Worm (Caenorhabditis elegans): Measurements from ENCODE around the gene hach-1.
A peak's percentile ranks its signal among the peaks of the same experiment; 100 is the strongest.

The hach-1 gene

ce11 chrIII:5601999-5602398 lies 46.7 kb downstream of the hach-1 start (continued):
- peak; percentile 98 for TF ChIP-seq hlh-6 (tag; optimal IDR thresholded peaks at IDR 0.05)
- peak; percentile 91 for TF ChIP-seq ttx-3 (tag; optimal IDR thresholded peaks at IDR 0.05)
- peak; percentile 91 for TF ChIP-seq fkh-6 (tag; optimal IDR thresholded peaks at IDR 0.05)
- TF ChIP-seq unc-3 (GFP tag; conservative IDR thresholded peaks at IDR 0.05): peak; percentile 80
- peak; percentile 71 for TF ChIP-seq unc-3 (tag; optimal IDR thresholded peaks at IDR 0.05)
- TF ChIP-seq dmd-4 (tag; optimal IDR thresholded peaks at IDR 0.05; ENCODE audit: borderline replicate concordance): peak; percentile 83
- peak; percentile 89 for TF ChIP-seq hlh-13 (GFP tag; optimal IDR thresholded peaks at IDR 0.05)
- peak; percentile 95 for TF ChIP-seq nhr-232 (tag; optimal IDR thresholded peaks at IDR 0.05)
- peak; percentile 61 for TF ChIP-seq hlh-30 (tag; optimal IDR thresholded peaks at IDR 0.05; ENCODE audit: insufficient read depth)
- no peak for TF ChIP-seq fkh-10 (GFP tag; optimal IDR thresholded peaks at IDR 0.05)
- no peak for TF ChIP-seq unc-42 (tag; optimal IDR thresholded peaks at IDR 0.05)
- peak; percentile 19 for TF ChIP-seq pros-1 (tag; optimal IDR thresholded peaks at IDR 0.05)
- TF ChIP-seq sox-4 (tag; optimal IDR thresholded peaks at IDR 0.05): peak; percentile 91
- TF ChIP-seq madf-2 (tag; optimal IDR thresholded peaks at IDR 0.05): peak; percentile 86
- TF ChIP-seq ceh-18 (tag; optimal IDR thresholded peaks at IDR 0.05): peak; percentile 90
- peak; percentile 71 for TF ChIP-seq hlh-8 (tag; optimal IDR thresholded peaks at IDR 0.05)
- TF ChIP-seq sox-2 (GFP tag; IDR thresholded peaks at IDR 0.05): peak; percentile 88
- TF ChIP-seq elt-2 (tag; optimal IDR thresholded peaks at IDR 0.05): peak; percentile 95
- TF ChIP-seq Y22D7AL.16 (tag; optimal IDR thresholded peaks at IDR 0.05): peak; percentile 87
- TF ChIP-seq syd-9 (tag; optimal IDR thresholded peaks at IDR 0.05): peak; percentile 82

ce11 chrIII:5603439-5603986 lies 48.3 kb downstream of the hach-1 start, which contains the start of gene madf-11:
Gene madf-11, minus strand, starts transcription at chrIII:5603489.
- TF ChIP-seq elt-2 (tag; optimal IDR thresholded peaks at IDR 0.05) (peak; percentile 36), pha-2 (tag; optimal IDR thresholded peaks at IDR 0.05) (peak; percentile 21), nhr-11 (tag; optimal IDR thresholded peaks at IDR 0.05) (no peak), F13H6.1 (tag; optimal IDR thresholded peaks at IDR 0.05) (peak; percentile 18), pax-1 (tag; optimal IDR thresholded peaks at IDR 0.05) (peak; percentile 3), zip-5 (tag; optimal IDR thresholded peaks at IDR 0.05) (peak; percentile 27), mec-3 (tag; optimal IDR thresholded peaks at IDR 0.05; ENCODE audit: borderline replicate concordance) (peak; percentile 82), tbx-7 (tag; optimal IDR thresholded peaks at IDR 0.05) (peak; percentile 70), unc-86 (tag; optimal IDR thresholded peaks at IDR 0.05) (no peak), syd-9 (tag; optimal IDR thresholded peaks at IDR 0.05) (peak; percentile 34), fax-1 (tag; optimal IDR thresholded peaks at IDR 0.05) (peak; percentile 37), sdc-2 (tag; optimal IDR thresholded peaks at IDR 0.05) (peak; percentile 17), ref-2 (tag; optimal IDR thresholded peaks at IDR 0.05) (peak; percentile 65), unc-42 (tag; optimal IDR thresholded peaks at IDR 0.05) (peak; percentile 67), ceh-34 (tag; optimal IDR thresholded peaks at IDR 0.05) (peak; percentile 26), ceh-31 (tag; optimal IDR thresholded peaks at IDR 0.05) (peak; percentile 94), ceh-19 (GFP tag; optimal IDR thresholded peaks at IDR 0.05) (peak; percentile 29), ceh-48 (tag; optimal IDR thresholded peaks at IDR 0.05) (peak; percentile 64), ceh-18 (tag; optimal IDR thresholded peaks at IDR 0.05) (peak; percentile 26), ceh-6 (GFP tag; optimal IDR thresholded peaks at IDR 0.05) (no peak), C08G9.2 (tag; optimal IDR thresholded peaks at IDR 0.05) (peak; percentile 88), fkh-6 (tag; optimal IDR thresholded peaks at IDR 0.05) (peak; percentile 21), ceh-2 (tag; optimal IDR thresholded peaks at IDR 0.05) (peak; percentile 82), ceh-14 (tag; optimal IDR thresholded peaks at IDR 0.05) (peak; percentile 46), nfya-1 (tag; optimal IDR thresholded peaks at IDR 0.05) (peak; percentile 46), hlh-8 (tag; optimal IDR thresholded peaks at IDR 0.05) (peak; percentile 67), tbx-2 (tag; optimal IDR thresholded peaks at IDR 0.05) (peak; percentile 84), dmd-4 (tag; optimal IDR thresholded peaks at IDR 0.05; ENCODE audit: borderline replicate concordance) (peak; percentile 49), ceh-24 (tag; optimal IDR thresholded peaks at IDR 0.05) (no peak), hlh-6 (tag; optimal IDR thresholded peaks at IDR 0.05) (peak; percentile 49), pat-9 (tag; optimal IDR thresholded peaks at IDR 0.05) (no peak), odd-2 (tag; optimal IDR thresholded peaks at IDR 0.05) (no peak), ets-4 (tag; optimal IDR thresholded peaks at IDR 0.05) (peak; percentile 98), rnt-1 (tag; optimal IDR thresholded peaks at IDR 0.05) (peak; percentile 74), ceh-30 (tag; optimal IDR thresholded peaks at IDR 0.05) (no peak), dve-1 (tag; optimal IDR thresholded peaks at IDR 0.05) (no peak)

Data from whole organism, late embryonic.